Fruit fly (Drosophila melanogaster) ovary, adult (tissue): ENCODE results near the gene CG6028.

Experiments used
- CG17801 ChIP-seq: fragments of 200-800 bp; optimal IDR thresholded peaks from 2 replicates; lab custom pipeline; 2019; ENCODE audit warnings: missing biosample characterization, mild to moderate bottlenecking, missing genetic modification characterization, moderate library complexity; ENCODE audit not compliant: partially characterized antibody

The CG6028 gene

dm6 chr3R:22042283-22042875, 17.1 kb upstream of the CG6028 start:
- TF ChIP-seq CG17801 = no peak

DNA sequence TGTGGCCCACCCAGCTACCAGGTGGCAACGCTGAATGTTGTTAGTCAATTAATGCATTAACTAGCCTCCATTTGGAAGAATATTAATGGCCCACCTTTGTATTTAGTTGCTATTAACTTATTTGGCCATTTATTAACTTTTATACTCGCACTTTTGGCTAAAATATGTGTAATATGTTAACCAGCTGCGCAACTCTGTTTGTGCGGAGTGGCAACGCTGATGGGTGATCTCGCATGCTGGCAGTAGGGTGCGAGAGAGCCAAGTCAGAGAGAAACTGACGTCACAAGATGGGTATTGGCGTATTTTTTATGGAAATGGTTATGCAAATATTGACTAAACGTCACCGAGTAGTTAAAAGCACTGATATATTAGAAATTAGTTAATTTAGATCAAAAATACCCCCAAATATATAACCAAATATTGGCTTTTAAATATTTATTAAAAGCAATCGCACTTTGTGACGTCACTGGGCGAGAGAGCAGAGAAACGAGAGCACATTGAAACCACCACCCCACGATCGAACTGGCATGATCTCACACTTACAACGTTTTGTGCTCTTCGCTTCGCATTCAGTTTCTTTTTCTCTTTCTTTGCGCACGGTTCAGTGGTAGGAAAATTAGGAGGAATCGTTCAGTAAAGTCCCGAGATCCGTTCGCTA, 16.4 kb upstream of the CG6028 start, which contains the start of gene how:
TSS of gene how (plus strand) at position 567 of the 658 bp plus-strand sequence.
- no peak for TF ChIP-seq CG17801

DNA sequence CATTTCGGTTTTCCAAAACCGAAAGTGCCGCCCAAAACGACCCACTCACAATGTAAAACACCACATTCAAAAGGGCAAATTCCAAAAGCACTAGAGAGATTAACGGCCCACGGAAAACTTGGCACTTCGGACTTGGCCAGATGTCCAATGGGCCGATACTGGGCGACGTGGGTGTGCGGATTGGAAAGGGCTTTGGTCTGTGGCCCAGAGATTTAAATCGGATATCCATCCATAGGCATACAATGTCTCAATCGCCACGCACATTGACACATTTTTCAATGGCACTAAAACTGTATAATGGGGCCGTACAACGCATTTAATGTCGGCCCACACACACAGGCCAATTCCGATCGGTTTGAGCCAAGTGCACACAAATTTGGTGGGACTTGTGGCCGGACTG, 15.1 kb upstream of the CG6028 start:
- no peak for TF ChIP-seq CG17801

dm6 chr3R:22039480-22039879, 14.2 kb upstream of the CG6028 start:
- no peak for TF ChIP-seq CG17801

- no peak for TF ChIP-seq CG17801
These were observed 10.2 kb upstream of the CG6028 start for dm6 chr3R:22035552-22035951.

DNA sequence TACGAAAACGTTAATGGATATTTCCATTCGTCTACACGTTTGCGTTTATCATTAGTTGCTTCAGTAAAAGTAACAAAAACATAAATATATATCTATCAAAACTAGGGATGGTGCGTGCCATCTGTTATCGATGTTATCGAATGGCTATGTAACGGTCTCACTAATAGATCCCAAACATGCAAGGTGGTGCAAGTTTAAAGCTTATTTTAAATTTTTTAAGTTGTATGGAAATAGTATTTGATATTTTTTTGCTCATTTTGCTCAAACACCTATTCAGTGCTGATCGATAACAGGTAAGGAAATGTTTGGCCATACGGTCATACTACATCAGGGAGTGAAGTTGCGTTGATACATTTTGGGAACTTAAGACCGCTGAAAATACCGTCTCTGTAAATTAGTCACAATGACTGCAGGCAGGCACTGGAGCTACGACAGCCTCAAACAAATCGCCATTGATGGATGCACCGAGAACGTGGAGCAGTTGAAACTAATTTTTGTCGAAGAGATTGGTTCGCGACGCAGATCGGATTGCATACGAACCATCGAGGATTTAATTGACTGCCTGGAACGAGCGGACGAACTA, 8.9 kb upstream of the CG6028 start, which contains the start of the genes CG45099, CG6015, pit and Fadd:
TSS of gene CG45099 (minus strand) at position 127 of the 583 bp plus-strand sequence.
TSS of gene CG6015 (minus strand) at position 127 of the 583 bp plus-strand sequence.
TSS of gene pit (plus strand) at position 139 of the 583 bp plus-strand sequence.
TSS of gene Fadd (plus strand) at position 296 of the 583 bp plus-strand sequence.
- no peak for TF ChIP-seq CG17801

- TF ChIP-seq CG17801 = no peak
These were observed 6.4 kb upstream of the CG6028 start, which contains the start of gene CG13409 for dm6 chr3R:22031738-22032137. Gene CG13409 (minus strand): TSS chr3R:22031900.

DNA sequence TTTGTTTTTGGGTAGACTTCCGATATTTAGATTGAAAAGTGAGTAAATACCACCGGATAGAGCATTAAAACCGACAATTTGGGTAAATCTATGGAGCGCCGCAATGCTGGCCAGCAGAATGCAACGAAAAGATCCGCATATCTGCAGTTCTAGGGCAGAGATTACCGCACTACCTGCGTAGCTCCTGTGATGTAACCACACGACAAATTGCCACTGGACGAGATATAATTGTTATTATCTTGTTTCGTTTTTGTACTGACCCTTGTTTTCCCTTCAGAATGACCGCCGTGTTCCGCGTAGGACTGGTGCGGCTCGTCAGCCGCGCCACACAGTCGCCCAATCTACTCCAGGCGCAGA, 2.4 kb upstream of the CG6028 start:
- TF ChIP-seq CG17801 = no peak

DNA sequence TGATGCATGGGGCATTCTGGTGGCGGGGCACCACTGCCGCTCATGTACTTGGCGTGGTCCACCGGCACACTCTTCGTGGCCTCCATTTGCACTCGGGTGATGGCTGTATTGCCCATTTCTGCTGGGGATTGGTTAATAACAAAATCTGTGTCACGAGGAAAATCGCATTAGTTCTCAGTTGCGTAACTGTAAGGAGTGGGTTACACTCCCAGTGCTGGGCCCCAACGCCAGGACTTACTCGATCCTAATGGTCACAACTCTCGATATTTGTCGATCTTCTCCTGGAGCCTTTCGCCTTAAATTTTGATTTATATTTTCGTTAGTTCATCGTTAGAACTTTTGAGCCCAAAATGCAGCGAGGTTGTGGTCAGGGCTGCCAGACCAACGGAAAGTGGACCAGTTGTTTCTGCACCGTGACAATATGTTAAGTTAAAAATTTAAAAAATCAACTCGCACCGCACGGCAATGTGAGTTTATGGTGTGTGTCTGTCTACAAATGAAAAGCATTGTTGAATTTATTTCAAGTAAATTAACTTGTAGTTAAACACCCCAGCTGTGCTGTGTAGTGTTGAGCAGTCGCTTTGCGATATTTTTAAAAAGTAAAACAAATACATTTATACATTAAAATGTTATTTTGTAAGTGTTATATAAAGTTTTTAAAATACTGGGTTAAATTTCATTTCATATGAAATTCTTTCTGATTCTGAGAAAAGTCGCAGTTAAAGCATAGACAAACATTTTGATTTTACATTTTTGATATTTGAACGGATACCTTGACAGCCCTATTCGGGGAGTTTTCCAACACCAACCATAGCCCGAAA, 1.8 kb upstream of the CG6028 start, which contains the start of the genes Cchl and ND-42:
TSS of gene Cchl (minus strand) at position 559 of the 821 bp plus-strand sequence.
TSS of gene ND-42 (plus strand) at position 788 of the 821 bp plus-strand sequence.
- peak; percentile 72 for TF ChIP-seq CG17801

- no peak for TF ChIP-seq CG17801
These were observed 2.2 kb downstream of the CG6028 start, which contains the start of the genes Mitofilin and mRpL35 for dm6 chr3R:22023041-22023626. Gene Mitofilin (minus strand): TSS chr3R:22023335. Gene mRpL35 (plus strand): TSS chr3R:22023527.

dm6 chr3R:22022623-22023022, 2.7 kb downstream of the CG6028 start:
- no peak for TF ChIP-seq CG17801

dm6 chr3R:22018777-22019420, 6.4 kb downstream of the CG6028 start, which contains the start of gene Idh3b:
Gene Idh3b (minus strand): TSS chr3R:22019382.
- peak; percentile 61 for TF ChIP-seq CG17801

- no peak for TF ChIP-seq CG17801
These were observed 10.9 kb downstream of the CG6028 start, which contains the start of gene Theg for dm6 chr3R:22014397-22014796. Gene Theg (plus strand): TSS chr3R:22014697.

- no peak for TF ChIP-seq CG17801
These were observed 21.8 kb downstream of the CG6028 start for dm6 chr3R:22003508-22003907.

DNA sequence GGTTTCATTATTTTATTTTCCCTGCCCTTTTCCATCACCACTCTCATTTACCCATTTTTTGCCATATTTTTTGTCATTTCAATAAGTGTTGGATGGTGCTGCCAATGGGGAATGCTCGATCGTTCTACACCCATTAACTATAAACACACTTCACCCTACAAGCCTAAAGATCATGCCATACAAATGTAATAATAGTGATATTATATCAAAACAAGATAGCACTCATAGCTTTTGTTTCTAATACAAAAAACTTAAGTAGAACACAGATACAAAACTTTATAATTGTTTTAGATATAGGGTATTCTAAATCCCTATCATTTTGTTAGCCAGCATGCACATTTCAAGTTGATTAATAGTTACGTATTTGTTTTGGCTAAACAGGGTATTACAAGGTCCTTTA, 25.7 kb downstream of the CG6028 start:
- TF ChIP-seq CG17801 = no peak
